Worm (Caenorhabditis elegans) whole organism, L1 larva: ENCODE results near the gene Y69F12A.1.
A peak's percentile ranks its signal among the peaks of the same experiment; 100 is the strongest.

ENCODE experiments used
- blmp-1 ChIP-seq: fragments of 150-350 bp; optimal IDR thresholded peaks from 2 replicates; lab custom pipeline; 2014; ENCODE audit warnings: missing biosample characterization, missing genetic modification characterization
- fkh-4 ChIP-seq: sonication (generic microtip); optimal IDR thresholded peaks from 2 replicates; lab custom pipeline; 2016; ENCODE audit warnings: missing compliant biosample characterization, missing genetic modification characterization, borderline replicate concordance
- fkh-8 ChIP-seq: sonication (generic microtip); optimal IDR thresholded peaks from 2 replicates; lab custom pipeline; 2016; ENCODE audit warnings: mild to moderate bottlenecking, missing genetic modification characterization, missing compliant biosample characterization
- tbx-2 ChIP-seq: sonication (generic microtip); optimal IDR thresholded peaks from 2 replicates; lab custom pipeline; 2016; ENCODE audit warnings: missing genetic modification characterization, missing compliant biosample characterization
- unc-62 ChIP-seq: fragments of 150-350 bp; optimal IDR thresholded peaks from 2 replicates; lab custom pipeline; 2014; ENCODE audit warnings: missing biosample characterization, missing genetic modification reagents, missing genetic modification characterization
- zip-4 ChIP-seq: fragments of 200-800 bp; sonication (Bioruptor generic); optimal IDR thresholded peaks from 2 replicates; lab custom pipeline; 2018; ENCODE audit warnings: mild to moderate bottlenecking, missing genetic modification characterization, moderate library complexity, missing compliant biosample characterization

The Y69F12A.1 gene

DNA sequence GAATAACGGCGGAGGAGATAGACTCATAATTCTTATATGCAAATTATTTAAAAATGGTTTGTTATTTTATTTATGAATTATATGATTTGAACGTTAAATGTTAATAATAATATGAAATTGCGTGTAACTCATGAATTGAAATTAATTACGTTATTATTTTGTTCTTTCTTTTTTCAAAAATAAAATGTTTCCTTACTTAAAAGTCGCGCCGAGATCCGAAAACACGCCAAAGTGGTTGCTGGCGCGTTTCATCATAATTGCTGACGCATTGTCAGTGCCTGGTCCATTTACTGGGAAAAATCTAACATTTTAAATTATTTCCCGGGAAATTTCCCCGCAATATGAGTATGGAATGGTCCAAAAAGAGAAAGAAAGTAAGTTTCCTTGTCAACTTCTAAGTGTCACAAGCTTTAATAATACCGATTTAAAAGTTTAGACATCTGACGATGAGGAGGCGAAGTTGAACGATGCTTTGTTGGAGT is 42.7 kb downstream of the Y69F12A.1 start, which contains the start of the genes C07H6.9 and sap-140 (continued):
- peak; percentile 66 for TF ChIP-seq fkh-8 (tag; lab: Kevin White, UChicago)
- TF ChIP-seq zip-4 (GFP tag; lab: Kevin White, UChicago): peak; percentile 35
- TF ChIP-seq fkh-4: no peak
- no peak for TF ChIP-seq unc-62 (GFP tag; lab: Kevin White, UChicago)

DNA sequence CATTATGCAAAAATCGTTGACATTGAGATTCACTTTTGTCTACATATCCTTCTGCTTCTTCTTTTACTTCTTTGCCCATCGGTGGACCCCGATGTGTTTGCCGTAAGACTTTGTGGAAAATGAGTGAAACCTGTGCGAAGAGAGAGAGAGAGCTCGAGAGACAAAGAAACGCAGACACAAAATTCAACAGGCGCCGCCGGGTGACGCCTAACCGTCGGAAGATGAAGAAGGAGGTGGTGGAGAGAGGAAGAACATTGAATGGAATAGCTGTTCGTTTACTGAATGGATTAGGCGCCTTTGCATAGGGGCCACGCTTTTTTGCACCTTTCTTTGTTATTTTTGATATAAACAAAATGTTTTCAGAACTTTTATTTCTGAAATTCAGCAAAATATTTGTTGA is 50.2 kb downstream of the Y69F12A.1 start:
- no peak for TF ChIP-seq tbx-2 (tag; lab: Kevin White, UChicago)
- peak; percentile 72 for TF ChIP-seq blmp-1
